Fruit fly (Drosophila melanogaster): ENCODE measurements around the gene CG13454.

DNA sequence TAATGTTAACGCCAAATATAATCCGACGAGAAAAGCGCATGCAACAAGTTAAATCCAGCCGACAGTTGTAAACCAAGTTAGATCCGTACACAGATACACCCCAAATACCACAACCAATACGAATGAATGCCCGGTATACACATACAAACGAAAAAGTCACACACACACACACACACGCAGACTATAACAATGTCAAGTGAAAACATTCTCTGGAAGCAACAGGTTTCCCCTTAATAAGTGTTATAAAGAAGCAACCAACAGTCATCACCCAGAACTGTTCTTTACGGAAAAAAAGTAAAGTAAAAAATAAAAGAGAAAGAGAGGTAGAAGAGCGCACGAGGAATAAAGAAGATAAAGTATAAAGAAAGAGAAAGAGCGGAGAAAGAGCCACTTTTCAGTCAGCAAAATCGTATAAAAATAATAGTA, 19.0 kb upstream of the CG13454 start:
- TF ChIP-seq psq (optimal IDR thresholded peaks at IDR 0.05) (no peak), EcR (GFP tag; optimal IDR thresholded peaks at IDR 0.05) (no peak)

Measured in whole organism.